Worm (Caenorhabditis elegans) whole organism, L1 larva: ENCODE results near the gene srw-26.

ENCODE experiments used
- C34B4.2 ChIP-seq: sonication (generic microtip); optimal IDR thresholded peaks from 2 replicates; lab custom pipeline; 2017; ENCODE audit warnings: mild to moderate bottlenecking, missing genetic modification characterization, missing compliant biosample characterization
- Y116A8C.19 ChIP-seq: sonication (generic microtip); optimal IDR thresholded peaks from 2 replicates; lab custom pipeline; 2016; ENCODE audit warnings: missing compliant biosample characterization, missing genetic modification characterization, borderline replicate concordance
- aha-1 ChIP-seq: fragments of 150-350 bp; optimal IDR thresholded peaks from 2 replicates; lab custom pipeline; 2014; ENCODE audit warnings: missing biosample characterization, missing genetic modification characterization
- alr-1 ChIP-seq: fragments of 200-800 bp; sonication (Bioruptor generic); optimal IDR thresholded peaks from 2 replicates; lab custom pipeline; 2018; ENCODE audit warnings: borderline replicate concordance, mild to moderate bottlenecking, missing genetic modification characterization, missing compliant biosample characterization
- aly-2 ChIP-seq: fragments of 150-350 bp; optimal IDR thresholded peaks from 2 replicates; lab custom pipeline; 2014; ENCODE audit warnings: missing biosample characterization, missing genetic modification characterization
- ceh-63 ChIP-seq: fragments of 200-800 bp; sonication (Bioruptor generic); optimal IDR thresholded peaks from 2 replicates; lab custom pipeline; 2018; ENCODE audit warnings: mild to moderate bottlenecking, missing genetic modification characterization, missing compliant biosample characterization
- ceh-8 ChIP-seq: fragments of 200-800 bp; sonication (Bioruptor generic); optimal IDR thresholded peaks from 2 replicates; lab custom pipeline; 2018; ENCODE audit warnings: mild to moderate bottlenecking, missing genetic modification characterization, moderate library complexity, missing compliant biosample characterization
- ceh-88 ChIP-seq: fragments of 200-800 bp; sonication (Bioruptor generic); IDR thresholded peaks from 2 replicates; pipeline ENCODE4 v1.3.6; 2022; ENCODE audit warnings: missing genetic modification characterization, missing compliant biosample characterization
- ceh-90 ChIP-seq: sonication (generic microtip); optimal IDR thresholded peaks from 2 replicates; lab custom pipeline; 2016; ENCODE audit warnings: missing genetic modification characterization, missing compliant biosample characterization
- ces-1 ChIP-seq: fragments of 150-350 bp; optimal IDR thresholded peaks from 2 replicates; lab custom pipeline; 2014; ENCODE audit warnings: missing biosample characterization, missing genetic modification reagents, missing genetic modification characterization
- dpl-1 ChIP-seq, 3 experiments: fragments of 150-350 bp in 2 of 3; sonication (generic microtip) in 1 of 3; optimal IDR thresholded peaks; 2 replicates each; lab custom pipeline; 2014 to 2017; ENCODE audit warnings: missing biosample characterization in 3 of 3, missing genetic modification characterization in 3 of 3, missing genetic modification reagents in 3 of 3
- efl-1 ChIP-seq, 4 experiments: fragments of 150-350 bp; optimal IDR thresholded peaks in 3 of 4; peaks in 1 of 4; 1 replicate in 1 of 4; 2 replicates in 3 of 4; lab custom pipeline; 2014; ENCODE audit warnings: missing biosample characterization in 2 of 4, missing genetic modification characterization in 2 of 4, missing genetic modification reagents in 2 of 4
- efl-3 ChIP-seq: fragments of 200-800 bp; sonication (Bioruptor generic); optimal IDR thresholded peaks from 2 replicates; lab custom pipeline; 2018; ENCODE audit warnings: mild to moderate bottlenecking, missing genetic modification characterization, missing compliant biosample characterization
- egl-13 ChIP-seq: sonication (generic microtip); optimal IDR thresholded peaks from 2 replicates; lab custom pipeline; 2016; ENCODE audit warnings: missing genotype, missing genetic modification reagents, missing genetic modification characterization, missing compliant biosample characterization
- egl-27 ChIP-seq, 2 experiments: fragments of 150-350 bp in 1 of 2; sonication (generic microtip); optimal IDR thresholded peaks; 3 replicates each; lab custom pipeline; 2017 to 2018; ENCODE audit warnings: missing biosample characterization in 2 of 2, missing genetic modification characterization in 2 of 2, missing genetic modification reagents in 2 of 2
- elt-2 ChIP-seq: sonication (generic microtip); optimal IDR thresholded peaks from 2 replicates; lab custom pipeline; 2016; ENCODE audit warnings: missing genetic modification characterization, mild to moderate bottlenecking, inconsistent platforms, missing compliant biosample characterization, missing genetic modification reagents
- fkh-4 ChIP-seq: sonication (generic microtip); optimal IDR thresholded peaks from 2 replicates; lab custom pipeline; 2016; ENCODE audit warnings: missing compliant biosample characterization, missing genetic modification characterization, borderline replicate concordance
- fkh-8 ChIP-seq: sonication (generic microtip); optimal IDR thresholded peaks from 2 replicates; lab custom pipeline; 2016; ENCODE audit warnings: mild to moderate bottlenecking, missing genetic modification characterization, missing compliant biosample characterization
- fos-1 ChIP-seq: fragments of 150-350 bp; optimal IDR thresholded peaks from 2 replicates; lab custom pipeline; 2014; ENCODE audit warnings: missing biosample characterization, missing genetic modification characterization
- hlh-4 ChIP-seq: sonication (generic microtip); optimal IDR thresholded peaks from 2 replicates; lab custom pipeline; 2016; ENCODE audit warnings: mild to moderate bottlenecking, missing genetic modification characterization, missing compliant biosample characterization
- hpl-2 ChIP-seq: fragments of 150-350 bp; optimal IDR thresholded peaks from 2 replicates; lab custom pipeline; 2014; ENCODE audit warnings: missing biosample characterization, missing genetic modification reagents, missing genetic modification characterization
- irx-1 ChIP-seq: sonication (generic microtip); optimal IDR thresholded peaks from 2 replicates; lab custom pipeline; 2016; ENCODE audit warnings: missing genetic modification characterization, missing compliant biosample characterization
- isw-1 ChIP-seq: fragments of 200-800 bp; sonication (Bioruptor generic); IDR thresholded peaks from 2 replicates; pipeline ENCODE4 v1.3.6; 2022; ENCODE audit warnings: missing genetic modification characterization, missing compliant biosample characterization
- jun-1 ChIP-seq: fragments of 150-350 bp; optimal IDR thresholded peaks from 2 replicates; lab custom pipeline; 2014; ENCODE audit warnings: missing biosample characterization, missing genetic modification reagents, missing genetic modification characterization
- lin-14 ChIP-seq: fragments of 200-800 bp; sonication (Bioruptor generic); optimal IDR thresholded peaks from 2 replicates; lab custom pipeline; 2018; ENCODE audit warnings: mild to moderate bottlenecking, missing genetic modification characterization, moderate library complexity, missing compliant biosample characterization
- lin-15B ChIP-seq: fragments of 150-350 bp; sonication (generic microtip); optimal IDR thresholded peaks from 3 replicates; lab custom pipeline; 2014; ENCODE audit warnings: missing biosample characterization, missing genetic modification characterization
- lin-35 ChIP-seq, 2 experiments: fragments of 150-350 bp; optimal IDR thresholded peaks; 2 replicates each; lab custom pipeline; 2014; ENCODE audit warnings: missing biosample characterization in 2 of 2, missing genetic modification characterization in 2 of 2, missing genetic modification reagents in 2 of 2
- lin-39 ChIP-seq: fragments of 150-350 bp; optimal IDR thresholded peaks from 2 replicates; lab custom pipeline; 2014; ENCODE audit warnings: missing biosample characterization, missing genetic modification reagents, missing genetic modification characterization
- lir-3 ChIP-seq: sonication (generic microtip); optimal IDR thresholded peaks from 2 replicates; lab custom pipeline; 2016; ENCODE audit warnings: mild to moderate bottlenecking, missing genetic modification characterization, moderate library complexity, missing compliant biosample characterization; ENCODE audit not compliant: poor library complexity
- lsy-2 ChIP-seq, 2 experiments: fragments of 150-350 bp; optimal IDR thresholded peaks; 2 replicates each; lab custom pipeline; 2014; ENCODE audit warnings: missing biosample characterization in 2 of 2, missing genetic modification characterization in 2 of 2
- mab-9 ChIP-seq: fragments of 200-800 bp; sonication (Bioruptor generic); IDR thresholded peaks from 2 replicates; pipeline ENCODE4 v1.3.6; 2022; ENCODE audit warnings: missing genetic modification reagents, missing genetic modification characterization, missing compliant biosample characterization
- nhr-11 ChIP-seq: fragments of 150-350 bp; optimal IDR thresholded peaks from 2 replicates; lab custom pipeline; 2014; ENCODE audit warnings: missing biosample characterization, missing genetic modification characterization
- nhr-47 ChIP-seq: sonication (generic microtip); optimal IDR thresholded peaks from 2 replicates; lab custom pipeline; 2016; ENCODE audit warnings: mild to moderate bottlenecking, missing genetic modification characterization, moderate library complexity, missing compliant biosample characterization
- nhr-77 ChIP-seq: fragments of 150-350 bp; optimal IDR thresholded peaks from 2 replicates; lab custom pipeline; 2014; ENCODE audit warnings: missing biosample characterization, missing genetic modification characterization
- nhr-84 ChIP-seq: sonication (generic microtip); optimal IDR thresholded peaks from 2 replicates; lab custom pipeline; 2017; ENCODE audit warnings: missing biosample characterization, missing genetic modification characterization
- nhr-85 ChIP-seq: sonication (generic microtip); peaks from one replicate; lab custom pipeline; 2016; ENCODE audit warnings: missing genetic modification characterization, inconsistent platforms, missing compliant biosample characterization
- skn-1 ChIP-seq: fragments of 150-350 bp; optimal IDR thresholded peaks from 2 replicates; lab custom pipeline; 2014; ENCODE audit warnings: missing biosample characterization, missing genetic modification characterization
- snpc-4 ChIP-seq: fragments of 150-350 bp; optimal IDR thresholded peaks from 2 replicates; lab custom pipeline; 2014; ENCODE audit warnings: missing biosample characterization, missing genetic modification characterization
- snu-23 ChIP-seq: sonication (generic microtip); optimal IDR thresholded peaks from 2 replicates; lab custom pipeline; 2016; ENCODE audit warnings: missing genetic modification characterization, missing compliant biosample characterization
- tbx-2 ChIP-seq: sonication (generic microtip); optimal IDR thresholded peaks from 2 replicates; lab custom pipeline; 2016; ENCODE audit warnings: missing genetic modification characterization, missing compliant biosample characterization
- tlp-1 ChIP-seq: fragments of 150-350 bp; optimal IDR thresholded peaks from 2 replicates; lab custom pipeline; 2014; ENCODE audit warnings: missing biosample characterization, missing genetic modification characterization
- unc-130 ChIP-seq: fragments of 150-350 bp; optimal IDR thresholded peaks from 2 replicates; lab custom pipeline; 2017; ENCODE audit warnings: missing biosample characterization, missing genetic modification characterization, inconsistent platforms
- unc-30 ChIP-seq: sonication (generic microtip); optimal IDR thresholded peaks from 2 replicates; lab custom pipeline; 2017; ENCODE audit warnings: missing biosample characterization, missing genetic modification characterization
- xbp-1 ChIP-seq: sonication (generic microtip); optimal IDR thresholded peaks from 2 replicates; lab custom pipeline; 2016; ENCODE audit warnings: missing genetic modification characterization, missing compliant biosample characterization
- ztf-11 ChIP-seq, 2 experiments: sonication (generic microtip); optimal IDR thresholded peaks; 2 replicates each; lab custom pipeline; 2016 to 2017; ENCODE audit warnings: missing genetic modification characterization in 2 of 2, missing biosample characterization in 1 of 2, missing compliant biosample characterization in 1 of 2

The srw-26 gene

DNA sequence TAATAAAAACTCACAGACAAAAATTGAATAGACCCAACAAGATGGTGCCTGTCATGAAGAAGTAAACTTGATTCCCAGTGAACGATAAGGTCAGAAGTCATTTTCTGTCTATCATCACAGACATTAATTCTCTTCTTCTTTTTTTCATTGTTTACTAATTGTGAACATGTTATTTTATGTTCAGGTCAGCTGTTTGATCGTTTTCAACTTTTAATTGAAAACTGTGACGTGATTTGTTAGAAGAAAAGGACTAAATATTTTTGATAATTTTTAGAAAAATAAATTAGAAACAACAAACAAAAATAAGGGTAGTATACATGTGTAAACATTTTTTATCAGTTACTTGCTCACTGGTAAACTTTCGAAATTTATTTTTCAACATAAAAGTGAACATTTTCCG is 37.4 kb upstream of the srw-26 start, which contains the start of gene F36G9.7:
F36G9.7 (minus strand) TSS at position 101 of the 400 bp plus-strand sequence.
- TF ChIP-seq mab-9 (no peak), tbx-2 (tag; lab: Kevin White, UChicago) (no peak), ceh-63 (GFP tag; lab: Kevin White, UChicago) (no peak), nhr-77 (tag; lab: Kevin White, UChicago) (no peak), egl-27 (tag; optimal IDR thresholded peaks at IDR 0.05; lab: Kevin White, UChicago) (no peak), aha-1 (tag; lab: Kevin White, UChicago) (no peak), lir-3 (tag; lab: Kevin White, UChicago) (no peak), lin-15B (tag; lab: Kevin White, UChicago) (no peak), lin-39 (no peak), hlh-4 (no peak), xbp-1 (tag; lab: Kevin White, UChicago) (no peak), fkh-8 (tag; lab: Kevin White, UChicago) (no peak), unc-30 (tag; lab: Kevin White, UChicago) (no peak), nhr-85 (tag; lab: Kevin White, UChicago) (no peak), unc-130 (tag; lab: Kevin White, UChicago) (no peak)

- TF ChIP-seq lsy-2 (tag; optimal IDR thresholded peaks at IDR 0.05; lab: Kevin White, UChicago) (no peak), skn-1 (no peak), lin-39 (no peak), nhr-77 (tag; lab: Kevin White, UChicago) (no peak), xbp-1 (tag; lab: Kevin White, UChicago) (no peak), lin-35 (GFP tag; optimal IDR thresholded peaks at IDR 0.05; lab: Kevin White, UChicago) (no peak), jun-1 (no peak), ceh-63 (GFP tag; lab: Kevin White, UChicago) (no peak), fos-1 (no peak), unc-130 (tag; lab: Kevin White, UChicago) (no peak), efl-3 (GFP tag; lab: Kevin White, UChicago) (no peak), egl-13 (no peak), tlp-1 (tag; lab: Kevin White, UChicago) (no peak), Y116A8C.19 (tag; lab: Kevin White, UChicago) (no peak), mab-9 (no peak), snpc-4 (no peak), ceh-8 (no peak), fkh-4 (no peak), alr-1 (tag; lab: Kevin White, UChicago) (no peak), snu-23 (GFP tag; lab: Kevin White, UChicago) (no peak)
These were observed 35.3 kb upstream of the srw-26 start, which contains the start of gene sri-1 for ce11 chrV:15967542-15967941. Gene sri-1 (minus strand): TSS chrV:15967642.

DNA sequence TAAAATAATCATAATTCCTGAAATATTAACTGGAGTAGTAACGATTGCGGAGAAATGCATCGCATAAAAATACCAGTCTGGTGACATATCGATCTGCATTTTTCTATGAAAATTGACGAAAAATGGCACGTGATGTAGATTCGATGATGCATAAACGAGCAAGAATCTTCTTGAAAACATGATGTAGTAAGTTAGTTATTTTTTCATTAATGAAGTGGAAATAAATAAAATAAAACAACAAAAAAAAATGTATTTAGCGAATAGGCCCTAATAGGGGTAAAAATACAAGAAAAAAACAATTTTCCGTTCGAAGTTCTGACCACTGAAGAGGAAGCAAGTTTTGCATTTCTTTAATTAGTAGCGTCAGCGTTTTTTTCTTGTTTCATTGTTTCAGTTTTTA is 32.8 kb upstream of the srw-26 start, which contains the start of gene sri-2:
sri-2 (minus strand) TSS at position 101 of the 400 bp plus-strand sequence.
- TF ChIP-seq mab-9 (no peak), unc-130 (tag; lab: Kevin White, UChicago) (no peak), fkh-8 (tag; lab: Kevin White, UChicago) (peak; percentile 39), elt-2 (tag; lab: Kevin White, UChicago) (no peak), nhr-47 (tag; lab: Kevin White, UChicago) (no peak)
- TF ChIP-seq, all 84 proteins: peak for 1

DNA sequence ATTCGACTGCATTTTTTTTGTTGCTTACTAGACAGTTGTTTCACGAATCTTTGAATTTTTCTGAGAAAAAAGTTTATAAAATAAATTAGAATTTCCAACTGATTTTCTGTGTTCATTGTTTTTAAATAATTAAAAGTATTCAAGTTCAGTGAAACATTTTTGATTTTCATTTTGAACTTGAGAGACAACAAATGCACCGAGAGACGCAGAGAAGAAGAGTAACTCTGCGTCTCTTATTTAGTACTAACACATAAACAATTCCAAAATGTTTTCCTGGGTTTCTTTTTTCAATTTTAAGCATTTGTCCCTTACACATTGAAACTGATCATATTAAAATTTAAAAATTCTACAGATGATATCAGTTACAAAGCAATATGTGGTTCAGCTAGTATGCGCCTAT is 27.2 kb upstream of the srw-26 start:
- TF ChIP-seq ceh-90 (tag; lab: Kevin White, UChicago) (no peak), nhr-85 (tag; lab: Kevin White, UChicago) (peak; percentile 87), fkh-4 (no peak), elt-2 (tag; lab: Kevin White, UChicago) (no peak), ces-1 (GFP tag; lab: Kevin White, UChicago) (no peak), aha-1 (tag; lab: Kevin White, UChicago) (no peak), hpl-2 (GFP tag; lab: Kevin White, UChicago) (no peak), isw-1 (GFP tag; lab: Robert Waterston, UW) (no peak), ceh-88 (GFP tag; lab: Robert Waterston, UW) (no peak), efl-3 (GFP tag; lab: Kevin White, UChicago) (no peak), lsy-2 (tag; optimal IDR thresholded peaks at IDR 0.05; lab: Kevin White, UChicago) (peak; percentile 13 to 14), irx-1 (tag; lab: Kevin White, UChicago) (no peak), nhr-77 (tag; lab: Kevin White, UChicago) (no peak), nhr-47 (tag; lab: Kevin White, UChicago) (no peak), ztf-11 (tag; optimal IDR thresholded peaks at IDR 0.05; lab: Kevin White, UChicago) (no peak), aly-2 (tag; lab: Kevin White, UChicago) (no peak), nhr-11 (tag; lab: Kevin White, UChicago) (no peak), nhr-84 (tag; lab: Kevin White, UChicago) (no peak), efl-1 (optimal IDR thresholded peaks at IDR 0.05; lab: Kevin White, UChicago) (peak; percentile 35 to 41), efl-1 (GFP tag; optimal IDR thresholded peaks at IDR 0.05 in 1 of 2; lab: Kevin White, UChicago) (peak in 1 of 2 experiments; percentile 82), mab-9 (no peak), dpl-1 (GFP tag; optimal IDR thresholded peaks at IDR 0.05; lab: Kevin White, UChicago) (no peak), lin-14 (peak; percentile 55), C34B4.2 (tag; lab: Kevin White, UChicago) (no peak)
